Worm (Caenorhabditis elegans) whole organism, L4 larva: ENCODE data around the gene idpa-1.

Experiments
- D1046.2 ChIP-seq: fragments of 200-800 bp; sonication (Bioruptor generic); IDR thresholded peaks from 2 replicates; pipeline ENCODE4 v1.3.6; 2022; ENCODE audit warnings: missing genetic modification characterization, missing compliant biosample characterization
- T20F7.1 ChIP-seq: fragments of 200-800 bp; sonication (Bioruptor generic); optimal IDR thresholded peaks from 2 replicates; lab custom pipeline; 2018; ENCODE audit warnings: mild to moderate bottlenecking, missing genetic modification characterization, missing compliant biosample characterization
- T26A8.4 ChIP-seq: fragments of 200-800 bp; sonication (Bioruptor generic); IDR thresholded peaks from 2 replicates; pipeline ENCODE4 v1.3.6; 2022; ENCODE audit warnings: missing genetic modification characterization, missing compliant biosample characterization
- Y75B8A.6 ChIP-seq: fragments of 200-800 bp; sonication (Bioruptor generic); IDR thresholded peaks from 2 replicates; pipeline ENCODE4 v1.3.6; 2022; ENCODE audit warnings: missing genetic modification reagents, missing genetic modification characterization, missing compliant biosample characterization
- ZK337.2 ChIP-seq: fragments of 200-800 bp; sonication (Bioruptor generic); IDR thresholded peaks from 2 replicates; pipeline ENCODE4 v1.3.6; 2022; ENCODE audit warnings: missing genetic modification reagents, missing genetic modification characterization, missing compliant biosample characterization
- ZK546.5 ChIP-seq, 2 experiments: sonication (generic microtip); optimal IDR thresholded peaks; 2 replicates each; lab custom pipeline; 2017; ENCODE audit warnings: missing biosample characterization in 2 of 2, missing genetic modification characterization in 2 of 2
- aha-1 ChIP-seq: fragments of 150-350 bp; peaks from one replicate; lab custom pipeline; 2014; ENCODE audit warnings: missing biosample characterization, missing genetic modification characterization
- ceh-28 ChIP-seq: fragments of 150-350 bp; optimal IDR thresholded peaks from 2 replicates; lab custom pipeline; 2014; ENCODE audit warnings: missing biosample characterization, missing genetic modification reagents, missing genetic modification characterization
- ceh-32 ChIP-seq: sonication (generic microtip); optimal IDR thresholded peaks from 2 replicates; lab custom pipeline; 2016; ENCODE audit warnings: mild to moderate bottlenecking, missing genetic modification characterization, missing compliant biosample characterization; ENCODE audit not compliant: poor library complexity
- ceh-44 ChIP-seq: fragments of 200-800 bp; sonication (Bioruptor generic); IDR thresholded peaks from 2 replicates; pipeline ENCODE4 v1.3.6; 2022; ENCODE audit warnings: missing genetic modification reagents, missing genetic modification characterization, missing compliant biosample characterization
- ceh-62 ChIP-seq: sonication (generic microtip); optimal IDR thresholded peaks from 2 replicates; lab custom pipeline; 2017; ENCODE audit warnings: missing biosample characterization, missing genetic modification characterization
- ces-1 ChIP-seq: fragments of 150-350 bp; sonication (generic microtip); optimal IDR thresholded peaks from 4 replicates; lab custom pipeline; 2014; ENCODE audit warnings: missing biosample characterization, missing genetic modification reagents, missing genetic modification characterization
- cey-2 ChIP-seq: sonication (generic microtip); optimal IDR thresholded peaks from 3 replicates; lab custom pipeline; 2017; ENCODE audit warnings: missing genetic modification characterization, mild to moderate bottlenecking, missing compliant biosample characterization, antibody characterized with exemption, borderline replicate concordance; ENCODE audit not compliant: insufficient read depth
- ctbp-1 ChIP-seq: fragments of 200-800 bp; sonication (Bioruptor generic); IDR thresholded peaks from 2 replicates; pipeline ENCODE4 v1.3.6; 2022; ENCODE audit warnings: missing genetic modification reagents, missing genetic modification characterization, missing compliant biosample characterization
- daf-19 ChIP-seq: fragments of 200-800 bp; sonication (Bioruptor generic); conservative IDR thresholded peaks from 2 replicates; pipeline ENCODE4 v1.3.6; 2022; ENCODE audit warnings: missing genetic modification characterization, missing compliant biosample characterization
- dmd-6 ChIP-seq: fragments of 200-800 bp; sonication (Bioruptor generic); IDR thresholded peaks from 2 replicates; pipeline ENCODE4 v1.3.6; 2022; ENCODE audit warnings: missing genetic modification reagents, missing genetic modification characterization, missing compliant biosample characterization
- dmd-9 ChIP-seq: fragments of 200-800 bp; sonication (Bioruptor generic); IDR thresholded peaks from 2 replicates; pipeline ENCODE4 v1.3.6; 2022; ENCODE audit warnings: missing genetic modification reagents, missing genetic modification characterization, missing compliant biosample characterization
- dve-1 ChIP-seq: sonication (generic microtip); optimal IDR thresholded peaks from 2 replicates; lab custom pipeline; 2017; ENCODE audit warnings: antibody characterized with exemption, mild to moderate bottlenecking, missing genetic modification characterization, missing compliant biosample characterization; ENCODE audit not compliant: insufficient read depth
- fkh-10 ChIP-seq: fragments of 150-350 bp; optimal IDR thresholded peaks from 2 replicates; lab custom pipeline; 2014; ENCODE audit warnings: missing biosample characterization, missing genetic modification reagents, missing genetic modification characterization
- gei-8 ChIP-seq: fragments of 200-800 bp; sonication (Bioruptor generic); optimal IDR thresholded peaks from 2 replicates; lab custom pipeline; 2018; ENCODE audit warnings: mild to moderate bottlenecking, missing genetic modification characterization, missing compliant biosample characterization
- hlh-11 ChIP-seq: fragments of 200-800 bp; sonication (Bioruptor generic); optimal IDR thresholded peaks from 2 replicates; lab custom pipeline; 2018; ENCODE audit warnings: mild to moderate bottlenecking, missing genetic modification characterization, missing compliant biosample characterization
- hmg-1.1 ChIP-seq: fragments of 200-800 bp; sonication (Bioruptor generic); IDR thresholded peaks from 2 replicates; pipeline ENCODE4 v1.3.6; 2022; ENCODE audit warnings: missing genetic modification reagents, missing genetic modification characterization, missing compliant biosample characterization
- jun-1 ChIP-seq: fragments of 150-350 bp; optimal IDR thresholded peaks from 2 replicates; lab custom pipeline; 2014; ENCODE audit warnings: missing biosample characterization, missing genetic modification reagents, missing genetic modification characterization
- lin-1 ChIP-seq: fragments of 200-800 bp; sonication (Bioruptor generic); IDR thresholded peaks from 2 replicates; pipeline ENCODE4 v1.3.6; 2022; ENCODE audit warnings: missing genetic modification reagents, missing genetic modification characterization, missing compliant biosample characterization
- lin-15B ChIP-seq: fragments of 150-350 bp; sonication (generic microtip); optimal IDR thresholded peaks from 3 replicates; lab custom pipeline; 2014; ENCODE audit warnings: missing biosample characterization, missing genetic modification characterization
- lin-38 ChIP-seq: fragments of 200-800 bp; sonication (Bioruptor generic); IDR thresholded peaks from 2 replicates; pipeline ENCODE4 v1.3.6; 2022; ENCODE audit warnings: missing genetic modification reagents, missing genetic modification characterization, missing compliant biosample characterization
- lsy-2 ChIP-seq, 2 experiments: fragments of 150-350 bp in 1 of 2; sonication (generic microtip) in 1 of 2; optimal IDR thresholded peaks; 2 replicates each; lab custom pipeline; 2014 to 2017; ENCODE audit warnings: missing biosample characterization in 2 of 2, missing genetic modification characterization in 2 of 2
- madf-9 ChIP-seq: fragments of 200-800 bp; sonication (Bioruptor generic); conservative IDR thresholded peaks from 2 replicates; pipeline ENCODE4 v1.3.6; 2022; ENCODE audit warnings: missing genetic modification reagents, missing genetic modification characterization, missing compliant biosample characterization
- mep-1 ChIP-seq: fragments of 150-350 bp; sonication (generic microtip); optimal IDR thresholded peaks from 3 replicates; lab custom pipeline; 2014; ENCODE audit warnings: missing biosample characterization, missing genetic modification characterization
- mes-2 ChIP-seq: sonication (generic microtip); optimal IDR thresholded peaks from 2 replicates; lab custom pipeline; 2016; ENCODE audit warnings: missing genotype, mild to moderate bottlenecking, missing genetic modification characterization, missing compliant biosample characterization; ENCODE audit not compliant: poor library complexity, severe bottlenecking
- nhr-102 ChIP-seq: sonication (generic microtip); optimal IDR thresholded peaks from 2 replicates; lab custom pipeline; 2016; ENCODE audit warnings: mild to moderate bottlenecking, missing genetic modification characterization, moderate library complexity, missing compliant biosample characterization
- nhr-42 ChIP-seq: fragments of 200-800 bp; sonication (Bioruptor generic); IDR thresholded peaks from 2 replicates; pipeline ENCODE4 v1.3.6; 2022; ENCODE audit warnings: missing genetic modification characterization, missing compliant biosample characterization
- nhr-6 ChIP-seq: fragments of 150-350 bp; optimal IDR thresholded peaks from 2 replicates; lab custom pipeline; 2014; ENCODE audit warnings: missing biosample characterization, missing genetic modification characterization
- nhr-77 ChIP-seq: fragments of 150-350 bp; optimal IDR thresholded peaks from 2 replicates; lab custom pipeline; 2014; ENCODE audit warnings: missing biosample characterization, missing genetic modification characterization
- saeg-2 ChIP-seq: fragments of 200-800 bp; sonication (Bioruptor generic); IDR thresholded peaks from 2 replicates; pipeline ENCODE4 v1.3.6; 2022; ENCODE audit warnings: missing genetic modification reagents, missing genetic modification characterization, missing compliant biosample characterization
- unc-130 ChIP-seq: sonication (generic microtip); optimal IDR thresholded peaks from 2 replicates; lab custom pipeline; 2016; ENCODE audit warnings: missing genetic modification reagents, missing genetic modification characterization, missing compliant biosample characterization
- unc-39 ChIP-seq: sonication (generic microtip); optimal IDR thresholded peaks from 2 replicates; lab custom pipeline; 2017; ENCODE audit warnings: missing biosample characterization, missing genetic modification characterization
- unc-62 ChIP-seq, 3 experiments: fragments of 150-350 bp in 1 of 3; sonication (generic microtip); optimal IDR thresholded peaks in 2 of 3; peaks in 1 of 3; 1 replicate in 1 of 3; 2 replicates in 2 of 3; lab custom pipeline; 2014 to 2017; ENCODE audit warnings: missing biosample characterization in 3 of 3, missing genetic modification characterization in 3 of 3, missing genetic modification reagents in 3 of 3, missing genotype in 1 of 3
- ztf-11 ChIP-seq: fragments of 150-350 bp; optimal IDR thresholded peaks from 2 replicates; lab custom pipeline; 2014; ENCODE audit warnings: missing biosample characterization, missing genetic modification characterization

idpa-1 gene

DNA sequence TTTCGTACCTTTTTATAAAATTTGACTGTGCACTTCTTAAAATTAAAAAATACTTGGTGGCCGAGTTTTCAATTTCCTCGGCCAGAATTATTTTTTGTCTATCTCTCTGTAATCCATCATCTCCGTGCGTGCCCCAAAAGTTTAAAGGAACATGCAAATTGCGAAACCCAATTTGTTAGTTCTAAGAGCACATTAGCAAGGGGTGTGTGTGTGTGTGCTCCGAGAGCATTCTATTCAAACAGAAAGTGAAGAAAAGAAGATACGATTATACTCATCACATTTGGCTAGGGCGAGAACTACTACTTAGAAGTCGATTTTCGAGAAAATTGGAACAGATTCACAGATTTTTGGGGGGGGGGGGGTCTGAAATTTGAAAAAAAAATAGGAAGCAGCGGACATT is 13.0 kb upstream of the idpa-1 start:
- TF ChIP-seq ces-1 (GFP tag; lab: Kevin White, UChicago) = peak; percentile 79
- no peak for TF ChIP-seq lin-1 (GFP tag; lab: Robert Waterston, UW)
- peak; percentile 27 for TF ChIP-seq fkh-10 (GFP tag; lab: Kevin White, UChicago)
- peak in 1 of 2 experiments; percentile 7 for TF ChIP-seq lsy-2 (tag; optimal IDR thresholded peaks at IDR 0.05; lab: Kevin White, UChicago)
- no peak for TF ChIP-seq aha-1 (tag; lab: Kevin White, UChicago)
- TF ChIP-seq ctbp-1 (GFP tag; lab: Robert Waterston, UW) = peak; percentile 40; the same call in 1 of the 2 replicates

DNA sequence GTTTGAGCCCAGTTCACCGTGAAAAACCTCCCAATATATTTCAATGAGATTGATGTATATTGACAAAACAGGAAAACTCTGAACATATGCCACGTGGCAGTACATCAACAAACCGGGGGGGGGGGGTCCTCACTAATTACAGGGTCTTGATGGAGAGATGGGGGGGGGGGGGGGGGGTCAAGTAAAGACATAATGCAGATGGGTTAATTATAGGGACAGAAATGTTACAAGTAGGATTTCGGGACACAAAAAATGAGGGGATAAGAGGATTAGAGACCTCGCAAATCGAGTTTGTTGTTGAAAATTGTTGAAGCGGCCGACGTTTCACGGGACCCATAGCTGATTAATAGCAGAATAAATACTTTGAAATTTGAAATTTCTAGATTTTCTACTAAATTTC is 11.9 kb upstream of the idpa-1 start:
- TF ChIP-seq ceh-28 (tag; lab: Kevin White, UChicago) (no peak), dmd-9 (GFP tag; lab: Robert Waterston, UW) (no peak), unc-62 (GFP tag; optimal IDR thresholded peaks at IDR 0.05 in 1 of 2; lab: Kevin White, UChicago) (no peak), unc-62 (tag; optimal IDR thresholded peaks at IDR 0.05; lab: Kevin White, UChicago) (no peak), ceh-62 (no peak), ceh-32 (no peak), dmd-6 (no peak), lin-38 (GFP tag; lab: Robert Waterston, UW) (no peak), nhr-102 (tag; lab: Kevin White, UChicago) (no peak), unc-39 (tag; lab: Kevin White, UChicago) (no peak), saeg-2 (GFP tag; lab: Robert Waterston, UW) (no peak), nhr-42 (GFP tag; lab: Robert Waterston, UW) (no peak), D1046.2 (GFP tag; lab: Robert Waterston, UW) (no peak), ZK546.5 (tag; optimal IDR thresholded peaks at IDR 0.05; lab: Kevin White, UChicago) (no peak), madf-9 (GFP tag; lab: Robert Waterston, UW) (no peak), jun-1 (tag; lab: Kevin White, UChicago) (no peak), cey-2 (tag; lab: Kevin White, UChicago) (no peak), daf-19 (GFP tag; lab: Robert Waterston, UW) (no peak)

DNA sequence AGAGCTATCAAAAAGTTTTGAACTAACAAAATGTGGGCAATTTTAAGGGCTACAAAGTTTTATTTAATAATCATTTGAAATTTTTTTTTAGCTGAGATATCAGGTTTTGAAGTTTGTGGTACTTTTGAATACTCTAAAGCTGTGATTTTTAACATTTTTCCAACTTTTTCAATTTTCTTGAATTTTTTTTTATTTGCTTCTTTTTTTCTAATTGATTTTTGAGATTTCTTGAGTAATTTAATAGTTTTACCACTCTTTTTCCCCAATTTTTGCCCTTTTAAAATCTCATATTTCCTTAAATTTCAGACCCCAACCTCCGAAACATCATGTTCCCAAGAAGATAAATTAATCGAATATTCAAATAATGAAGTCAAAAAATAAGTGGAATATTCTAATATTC is 9.6 kb upstream of the idpa-1 start, which contains the start of gene cdh-1:
cdh-1 (plus strand) TSS at position 301 of the 400 bp plus-strand sequence.
- TF ChIP-seq dve-1 (tag; lab: Kevin White, UChicago) = no peak
- no peak for TF ChIP-seq ZK337.2
- no peak for TF ChIP-seq hmg-1.1 (GFP tag; lab: Robert Waterston, UW)
- TF ChIP-seq unc-130 (GFP tag; lab: Kevin White, UChicago) = no peak
- no peak for TF ChIP-seq ceh-44
- TF ChIP-seq saeg-2 (GFP tag; lab: Robert Waterston, UW) = no peak
- no peak for TF ChIP-seq lin-15B (tag; lab: Kevin White, UChicago)
- no peak for TF ChIP-seq nhr-6 (tag; lab: Kevin White, UChicago)
- no peak for TF ChIP-seq lin-38 (GFP tag; lab: Robert Waterston, UW)
- no peak for TF ChIP-seq gei-8 (GFP tag; lab: Kevin White, UChicago)
- TF ChIP-seq ceh-28 (tag; lab: Kevin White, UChicago) = no peak
- TF ChIP-seq mep-1 = no peak
- TF ChIP-seq hlh-11 (tag; lab: Kevin White, UChicago) = no peak
- TF ChIP-seq nhr-77 = no peak
- TF ChIP-seq T20F7.1 (GFP tag; lab: Kevin White, UChicago) = no peak
- TF ChIP-seq Y75B8A.6 (GFP tag; lab: Robert Waterston, UW) = no peak
- no peak for TF ChIP-seq ztf-11 (tag; lab: Kevin White, UChicago)
- TF ChIP-seq T26A8.4 (GFP tag; lab: Robert Waterston, UW) = no peak
- TF ChIP-seq mes-2 (tag; lab: Kevin White, UChicago) = no peak
- no peak for TF ChIP-seq jun-1 (tag; lab: Kevin White, UChicago)
- TF ChIP-seq, all 104 proteins: peak for 0
